Worm (Caenorhabditis elegans) whole organism, late embryonic: ENCODE data around the gene C34C12.8.

ENCODE experiments used
- C08G9.2 ChIP-seq: sonication (generic microtip); optimal IDR thresholded peaks from 2 replicates; lab custom pipeline; 2016; ENCODE audit warnings: mild to moderate bottlenecking, missing genetic modification characterization, moderate library complexity, missing compliant biosample characterization
- C38D4.7 ChIP-seq: fragments of 200-800 bp; sonication (Bioruptor generic); optimal IDR thresholded peaks from 2 replicates; lab custom pipeline; 2018; ENCODE audit warnings: mild to moderate bottlenecking, missing genetic modification characterization, moderate library complexity, missing compliant biosample characterization
- F13H6.1 ChIP-seq: sonication (generic microtip); optimal IDR thresholded peaks from 2 replicates; lab custom pipeline; 2016; ENCODE audit warnings: missing genetic modification characterization, missing compliant biosample characterization
- K09A11.1 ChIP-seq: sonication (generic microtip); optimal IDR thresholded peaks from 2 replicates; lab custom pipeline; 2017; ENCODE audit warnings: antibody characterized with exemption, mild to moderate bottlenecking, missing genetic modification characterization, missing compliant biosample characterization; ENCODE audit not compliant: insufficient read depth
- ahr-1 ChIP-seq: sonication (generic microtip); optimal IDR thresholded peaks from 2 replicates; lab custom pipeline; 2016; ENCODE audit warnings: missing genetic modification characterization, missing compliant biosample characterization
- ceh-18 ChIP-seq: sonication (generic microtip); optimal IDR thresholded peaks from 2 replicates; lab custom pipeline; 2016; ENCODE audit warnings: missing genetic modification characterization, missing compliant biosample characterization
- ceh-19 ChIP-seq: fragments of 200-800 bp; sonication (Bioruptor generic); optimal IDR thresholded peaks from 2 replicates; lab custom pipeline; 2018; ENCODE audit warnings: mild to moderate bottlenecking, missing genetic modification characterization, missing compliant biosample characterization
- ceh-24 ChIP-seq: sonication (generic microtip); optimal IDR thresholded peaks from 2 replicates; lab custom pipeline; 2016; ENCODE audit warnings: mild to moderate bottlenecking, missing genetic modification characterization, missing compliant biosample characterization
- ceh-31 ChIP-seq: sonication (generic microtip); optimal IDR thresholded peaks from 2 replicates; lab custom pipeline; 2016; ENCODE audit warnings: missing genetic modification characterization, missing compliant biosample characterization
- ceh-48 ChIP-seq: sonication (generic microtip); optimal IDR thresholded peaks from 2 replicates; lab custom pipeline; 2016; ENCODE audit warnings: missing genetic modification characterization, inconsistent platforms, missing compliant biosample characterization
- ceh-9 ChIP-seq: sonication (generic microtip); optimal IDR thresholded peaks from 2 replicates; lab custom pipeline; 2016; ENCODE audit warnings: mild to moderate bottlenecking, missing genetic modification characterization, inconsistent platforms, missing compliant biosample characterization
- che-1 ChIP-seq: sonication (generic microtip); optimal IDR thresholded peaks from 2 replicates; lab custom pipeline; 2016; ENCODE audit warnings: mild to moderate bottlenecking, missing genetic modification characterization, missing compliant biosample characterization
- dmd-4 ChIP-seq: sonication (generic microtip); optimal IDR thresholded peaks from 2 replicates; lab custom pipeline; 2016; ENCODE audit warnings: borderline replicate concordance, missing genetic modification characterization, missing compliant biosample characterization
- dve-1 ChIP-seq: sonication (generic microtip); optimal IDR thresholded peaks from 2 replicates; lab custom pipeline; 2017; ENCODE audit warnings: antibody characterized with exemption, mild to moderate bottlenecking, missing genetic modification characterization, missing compliant biosample characterization
- elt-4 ChIP-seq: sonication (generic microtip); optimal IDR thresholded peaks from 2 replicates; lab custom pipeline; 2016; ENCODE audit warnings: missing genetic modification characterization, missing compliant biosample characterization
- eyg-1 ChIP-seq: sonication (generic microtip); optimal IDR thresholded peaks from 2 replicates; lab custom pipeline; 2016; ENCODE audit warnings: missing genotype, missing genetic modification characterization, missing compliant biosample characterization
- fax-1 ChIP-seq: sonication (generic microtip); optimal IDR thresholded peaks from 2 replicates; lab custom pipeline; 2016; ENCODE audit warnings: missing genotype, missing genetic modification characterization, missing compliant biosample characterization
- hlh-13 ChIP-seq: fragments of 200-800 bp; sonication (Bioruptor generic); optimal IDR thresholded peaks from 2 replicates; lab custom pipeline; 2018; ENCODE audit warnings: mild to moderate bottlenecking, missing genetic modification characterization, missing compliant biosample characterization
- hlh-15 ChIP-seq: sonication (generic microtip); optimal IDR thresholded peaks from 2 replicates; lab custom pipeline; 2016; ENCODE audit warnings: missing genetic modification characterization, missing compliant biosample characterization
- hlh-30 ChIP-seq: sonication (generic microtip); optimal IDR thresholded peaks from 2 replicates; lab custom pipeline; 2017; ENCODE audit warnings: antibody characterized with exemption, missing genetic modification characterization, missing compliant biosample characterization; ENCODE audit not compliant: insufficient read depth
- hlh-6 ChIP-seq: sonication (generic microtip); optimal IDR thresholded peaks from 2 replicates; lab custom pipeline; 2016; ENCODE audit warnings: missing genotype, missing genetic modification characterization, missing compliant biosample characterization
- hlh-8 ChIP-seq: sonication (generic microtip); optimal IDR thresholded peaks from 2 replicates; lab custom pipeline; 2016; ENCODE audit warnings: missing genotype, missing genetic modification characterization, missing compliant biosample characterization
- lim-6 ChIP-seq: sonication (generic microtip); optimal IDR thresholded peaks from 2 replicates; lab custom pipeline; 2016; ENCODE audit warnings: missing genetic modification characterization, missing compliant biosample characterization
- lin-11 ChIP-seq: fragments of 200-800 bp; sonication (Bioruptor generic); optimal IDR thresholded peaks from 2 replicates; lab custom pipeline; 2018; ENCODE audit warnings: mild to moderate bottlenecking, missing genetic modification characterization, missing compliant biosample characterization
- madf-2 ChIP-seq: sonication (generic microtip); optimal IDR thresholded peaks from 2 replicates; lab custom pipeline; 2017; ENCODE audit warnings: missing genetic modification characterization, missing compliant biosample characterization
- mec-3 ChIP-seq: sonication (generic microtip); optimal IDR thresholded peaks from 2 replicates; lab custom pipeline; 2016; ENCODE audit warnings: borderline replicate concordance, missing genetic modification characterization, missing compliant biosample characterization
- pag-3 ChIP-seq: sonication (generic microtip); optimal IDR thresholded peaks from 2 replicates; lab custom pipeline; 2016; ENCODE audit warnings: missing compliant biosample characterization, missing genetic modification characterization, borderline replicate concordance
- pat-9 ChIP-seq: fragments of 200-800 bp; sonication (Bioruptor generic); optimal IDR thresholded peaks from 2 replicates; lab custom pipeline; 2018; ENCODE audit warnings: mild to moderate bottlenecking, missing genetic modification characterization, moderate library complexity, missing compliant biosample characterization
- pha-2 ChIP-seq: sonication (generic microtip); optimal IDR thresholded peaks from 2 replicates; lab custom pipeline; 2017; ENCODE audit warnings: mild to moderate bottlenecking, missing genetic modification characterization, missing compliant biosample characterization
- pha-4 ChIP-seq: fragments of 150-350 bp; optimal IDR thresholded peaks from 2 replicates; lab custom pipeline; 2018; ENCODE audit warnings: missing biosample characterization, missing genetic modification reagents, missing genetic modification characterization
- pqm-1 ChIP-seq: sonication (generic microtip); optimal IDR thresholded peaks from 2 replicates; lab custom pipeline; 2016; ENCODE audit warnings: missing genetic modification characterization, missing compliant biosample characterization
- rnt-1 ChIP-seq: sonication (generic microtip); optimal IDR thresholded peaks from 2 replicates; lab custom pipeline; 2016; ENCODE audit warnings: missing genetic modification characterization, missing compliant biosample characterization
- sox-2 ChIP-seq: fragments of 200-800 bp; sonication (Bioruptor generic); IDR thresholded peaks from 2 replicates; pipeline ENCODE4 v1.3.6; 2022; ENCODE audit warnings: missing genetic modification reagents, missing genetic modification characterization, missing compliant biosample characterization
- tbx-7 ChIP-seq: sonication (generic microtip); optimal IDR thresholded peaks from 2 replicates; lab custom pipeline; 2016; ENCODE audit warnings: missing genotype, missing genetic modification characterization, missing compliant biosample characterization
- unc-3 ChIP-seq, 2 experiments: fragments of 200-800 bp in 1 of 2; sonication (Bioruptor generic) in 1 of 2; sonication (generic microtip) in 1 of 2; conservative IDR thresholded peaks in 1 of 2; optimal IDR thresholded peaks in 1 of 2; 2 replicates each; pipeline versions ENCODE4 v1.3.6 to Lab custom; 2016 to 2022; ENCODE audit warnings: missing compliant biosample characterization in 2 of 2, missing genetic modification characterization in 2 of 2, missing genetic modification reagents in 1 of 2
- unc-86 ChIP-seq: sonication (generic microtip); optimal IDR thresholded peaks from 2 replicates; lab custom pipeline; 2016; ENCODE audit warnings: missing genetic modification characterization, missing compliant biosample characterization
- ztf-16 ChIP-seq: sonication (generic microtip); optimal IDR thresholded peaks from 2 replicates; lab custom pipeline; 2017; ENCODE audit warnings: missing genetic modification characterization, missing compliant biosample characterization

The C34C12.8 gene

DNA sequence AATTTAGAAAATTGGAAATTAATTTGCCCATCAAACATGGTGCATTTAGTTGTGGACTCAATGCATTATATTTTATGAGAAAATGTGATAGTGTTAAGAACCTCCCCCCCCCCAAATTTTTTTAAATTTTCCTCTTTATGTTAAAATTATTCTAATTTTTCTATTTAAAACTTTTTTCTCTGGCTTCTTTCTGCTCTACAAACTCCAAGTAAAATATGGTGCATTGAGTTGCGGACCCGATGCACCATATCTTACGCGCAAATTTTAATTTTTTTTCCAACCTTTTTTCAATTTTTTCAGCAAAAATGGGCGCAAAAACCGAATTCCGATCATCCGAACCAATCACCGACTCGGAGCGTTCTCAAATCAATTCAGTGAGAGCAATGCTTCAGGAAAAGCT is 22.1 kb downstream of the C34C12.8 start, which contains the start of gene C34C12.6:
C34C12.6 (plus strand) TSS at position 301 of the 400 bp plus-strand sequence.
- no peak for TF ChIP-seq pha-4
- TF ChIP-seq C08G9.2 (tag; lab: Kevin White, UChicago), result no peak
- no peak for TF ChIP-seq lim-6
- no peak for TF ChIP-seq ceh-31
- no peak for TF ChIP-seq mec-3 (tag; lab: Kevin White, UChicago)
- no peak for TF ChIP-seq madf-2 (tag; lab: Kevin White, UChicago)
- TF ChIP-seq ceh-19, result no peak

DNA sequence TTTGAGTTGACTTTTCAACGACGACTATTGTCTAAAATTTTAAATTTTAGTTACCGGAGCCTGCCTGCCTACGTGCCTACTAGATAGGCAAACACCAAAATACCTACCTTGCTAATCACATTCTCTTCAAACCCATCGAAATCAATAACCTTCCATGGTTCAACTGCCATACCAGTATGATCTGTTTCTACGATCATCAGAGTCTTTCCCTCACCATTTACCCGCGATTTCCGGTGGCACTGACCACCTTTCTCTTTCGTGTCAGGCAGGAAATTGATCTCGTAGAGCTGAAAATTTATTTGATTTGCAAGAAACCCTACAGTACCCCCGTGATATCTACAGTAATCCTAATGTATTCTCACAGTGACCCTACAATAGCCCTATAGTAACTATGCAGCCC is 24.8 kb downstream of the C34C12.8 start:
- TF ChIP-seq pqm-1 (tag; lab: Kevin White, UChicago), result no peak
- no peak for TF ChIP-seq lin-11 (tag; lab: Kevin White, UChicago)
- TF ChIP-seq che-1, result no peak
- no peak for TF ChIP-seq pha-2 (tag; lab: Kevin White, UChicago)
- TF ChIP-seq ceh-9, result no peak
- TF ChIP-seq dve-1 (tag; lab: Kevin White, UChicago), result no peak
- TF ChIP-seq unc-3 (GFP tag; conservative IDR thresholded peaks at IDR 0.05; lab: Robert Waterston, UW), result no peak
- TF ChIP-seq unc-3 (tag; optimal IDR thresholded peaks at IDR 0.05; lab: Kevin White, UChicago), result no peak
- TF ChIP-seq hlh-8 (tag; lab: Kevin White, UChicago), result no peak
- no peak for TF ChIP-seq ceh-18
- no peak for TF ChIP-seq tbx-7
- TF ChIP-seq ztf-16 (tag; lab: Kevin White, UChicago), result no peak
- TF ChIP-seq lim-6, result no peak
- no peak for TF ChIP-seq ceh-31
- no peak for TF ChIP-seq dmd-4
- no peak for TF ChIP-seq ceh-24 (tag; lab: Kevin White, UChicago)
- TF ChIP-seq hlh-30, result no peak
- TF ChIP-seq sox-2, result no peak
- TF ChIP-seq pag-3 (tag; lab: Kevin White, UChicago), result no peak

DNA sequence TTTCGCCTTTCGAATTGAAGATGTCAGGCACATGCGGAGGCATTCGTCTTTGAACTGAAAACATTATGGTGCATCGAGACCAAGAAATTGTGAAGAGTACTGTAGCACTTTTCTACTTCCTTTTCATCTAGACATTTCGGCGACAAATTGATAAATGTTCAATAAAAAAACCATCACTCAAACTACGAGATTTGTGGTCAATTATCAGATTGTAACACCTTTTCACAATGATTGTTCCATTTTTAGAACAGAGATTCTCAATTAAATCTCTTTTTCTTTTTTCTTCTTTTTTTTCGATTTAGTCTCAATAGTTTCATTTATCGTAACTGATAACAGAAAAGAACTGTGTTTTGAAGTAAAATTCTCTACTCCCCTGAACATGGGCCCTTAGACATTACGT is 25.8 kb downstream of the C34C12.8 start:
- TF ChIP-seq hlh-6 (tag; lab: Kevin White, UChicago) (no peak), F13H6.1 (tag; lab: Kevin White, UChicago) (no peak), eyg-1 (tag; lab: Kevin White, UChicago) (no peak), unc-86 (tag; lab: Kevin White, UChicago) (no peak), dve-1 (tag; lab: Kevin White, UChicago) (no peak), fax-1 (tag; lab: Kevin White, UChicago) (no peak), K09A11.1 (tag; lab: Kevin White, UChicago) (no peak), ahr-1 (tag; lab: Kevin White, UChicago) (no peak), C38D4.7 (GFP tag; lab: Kevin White, UChicago) (no peak), pqm-1 (tag; lab: Kevin White, UChicago) (no peak), hlh-30 (no peak), hlh-13 (GFP tag; lab: Kevin White, UChicago) (no peak), elt-4 (tag; lab: Kevin White, UChicago) (no peak), rnt-1 (tag; lab: Kevin White, UChicago) (no peak), lin-11 (tag; lab: Kevin White, UChicago) (no peak), ceh-18 (no peak), ceh-48 (tag; lab: Kevin White, UChicago) (no peak), C08G9.2 (tag; lab: Kevin White, UChicago) (no peak), hlh-15 (tag; lab: Kevin White, UChicago) (no peak)
- TF ChIP-seq, all 69 proteins: peak for 0

DNA sequence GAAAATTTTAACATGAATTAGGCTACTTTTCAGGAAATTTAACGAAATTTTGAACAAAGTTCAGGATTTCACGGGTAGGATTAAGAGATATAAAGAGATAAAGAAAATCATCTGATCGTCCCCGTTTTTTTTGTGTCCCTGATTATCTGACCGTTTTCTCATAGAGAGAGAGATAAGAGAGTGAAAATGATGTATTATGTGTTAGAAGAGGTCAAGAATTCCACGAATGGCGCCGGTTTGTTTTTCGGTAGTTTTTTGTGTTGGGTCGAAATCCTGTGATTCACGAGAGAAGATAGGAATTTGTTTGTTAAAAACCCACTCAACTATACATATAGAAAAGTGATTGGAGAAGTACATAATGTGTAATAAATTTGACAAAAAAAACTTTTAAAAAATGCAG is 26.9 kb downstream of the C34C12.8 start:
- no peak for TF ChIP-seq pat-9 (tag; lab: Kevin White, UChicago)
